Worm (Caenorhabditis elegans) whole organism, L4 larva: Measurements from ENCODE around the gene bbs-8.

Experiments used
- F44E2.7 ChIP-seq: fragments of 200-800 bp; sonication (Bioruptor generic); IDR thresholded peaks from 2 replicates; pipeline ENCODE4 v2.1.2; 2022; ENCODE audit warnings: missing genetic modification characterization, missing compliant biosample characterization
- R02D3.7 ChIP-seq: fragments of 150-350 bp; sonication (generic microtip); optimal IDR thresholded peaks from 3 replicates; lab custom pipeline; 2014; ENCODE audit warnings: missing biosample characterization, missing genetic modification characterization
- ama-1 ChIP-seq: fragments of 150-350 bp; optimal IDR thresholded peaks from 2 replicates; lab custom pipeline; 2014; ENCODE audit warnings: inconsistent platforms, mixed read lengths
- ceh-82 ChIP-seq: sonication (generic microtip); optimal IDR thresholded peaks from 2 replicates; lab custom pipeline; 2017; ENCODE audit warnings: missing biosample characterization, missing genetic modification characterization
- ces-1 ChIP-seq: fragments of 150-350 bp; sonication (generic microtip); optimal IDR thresholded peaks from 4 replicates; lab custom pipeline; 2014; ENCODE audit warnings: missing biosample characterization, missing genetic modification reagents, missing genetic modification characterization
- dpl-1 ChIP-seq: fragments of 150-350 bp; optimal IDR thresholded peaks from 2 replicates; lab custom pipeline; 2014; ENCODE audit warnings: missing biosample characterization, missing genetic modification reagents, missing genetic modification characterization
- lsy-2 ChIP-seq, 2 experiments: fragments of 150-350 bp in 1 of 2; sonication (generic microtip) in 1 of 2; optimal IDR thresholded peaks; 2 replicates each; lab custom pipeline; 2014 to 2017; ENCODE audit warnings: missing biosample characterization in 2 of 2, missing genetic modification characterization in 2 of 2
- nhr-25 ChIP-seq: sonication (generic microtip); optimal IDR thresholded peaks from 2 replicates; lab custom pipeline; 2017; ENCODE audit warnings: missing genetic modification characterization, mild to moderate bottlenecking, missing compliant biosample characterization, antibody characterized with exemption, moderate library complexity, borderline replicate concordance; ENCODE audit not compliant: insufficient read depth
- nhr-28 ChIP-seq: fragments of 150-350 bp; optimal IDR thresholded peaks from 2 replicates; lab custom pipeline; 2014; ENCODE audit warnings: missing biosample characterization, missing genetic modification characterization
- skn-1 ChIP-seq: fragments of 150-350 bp; optimal IDR thresholded peaks from 2 replicates; lab custom pipeline; 2014; ENCODE audit warnings: missing biosample characterization, missing genetic modification characterization
- unc-39 ChIP-seq: sonication (generic microtip); optimal IDR thresholded peaks from 2 replicates; lab custom pipeline; 2017; ENCODE audit warnings: missing biosample characterization, missing genetic modification characterization
- ztf-11 ChIP-seq: fragments of 150-350 bp; optimal IDR thresholded peaks from 2 replicates; lab custom pipeline; 2014; ENCODE audit warnings: missing biosample characterization, missing genetic modification characterization
- ztf-7 ChIP-seq: fragments of 150-350 bp; optimal IDR thresholded peaks from 2 replicates; lab custom pipeline; 2014; ENCODE audit warnings: missing biosample characterization, missing genetic modification characterization

DNA sequence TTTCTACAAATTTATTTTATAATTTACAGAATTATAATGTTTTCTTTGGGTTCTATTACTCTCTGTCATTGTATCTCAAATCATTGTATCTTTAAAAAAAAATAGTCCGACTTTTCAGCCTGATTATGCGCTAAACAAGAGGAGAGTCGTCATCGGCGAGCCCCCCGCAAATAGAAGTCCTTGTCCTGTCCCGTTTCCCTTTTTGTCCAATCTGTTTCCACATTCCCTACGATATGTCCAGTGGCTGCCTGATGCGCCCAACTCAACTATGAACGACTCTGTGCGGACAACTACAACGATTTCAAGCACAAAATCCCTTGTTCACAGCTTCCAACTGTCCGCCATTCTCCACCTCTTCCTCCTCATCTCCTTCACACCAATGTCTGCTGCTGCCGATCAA lies 6.9 kb downstream of the bbs-8 start, which contains the start of gene dbl-1:
- TF ChIP-seq unc-39 (tag; lab: Kevin White, UChicago), result no peak
- TF ChIP-seq ama-1 (lab: Kevin White, UChicago), result no peak
- TF ChIP-seq R02D3.7 (tag; lab: Kevin White, UChicago), result no peak
- no peak for TF ChIP-seq lsy-2 (tag; optimal IDR thresholded peaks at IDR 0.05; lab: Kevin White, UChicago)
- no peak for TF ChIP-seq nhr-28 (tag; lab: Kevin White, UChicago)
- no peak for TF ChIP-seq ces-1
- no peak for TF ChIP-seq skn-1
- no peak for TF ChIP-seq nhr-25
- TF ChIP-seq dpl-1 (GFP tag; lab: Kevin White, UChicago), result no peak
- no peak for TF ChIP-seq ztf-11
- TF ChIP-seq F44E2.7 (GFP tag; lab: Robert Waterston, UW), result no peak
- no peak for TF ChIP-seq ztf-7 (tag; lab: Kevin White, UChicago)
- no peak for TF ChIP-seq ceh-82 (tag; lab: Kevin White, UChicago)
